Fruit fly (Drosophila melanogaster): ENCODE results near the gene KrT95D.

- TF ChIP-seq D1 (tag; optimal IDR thresholded peaks at IDR 0.05) = no peak
- no peak for TF ChIP-seq CG8301 (tag; optimal IDR thresholded peaks at IDR 0.05)
- 0 out of 2 replicates have a peak, but pooled peaks have one; percentile 45 for TF ChIP-seq CG12605 (GFP tag; IDR thresholded peaks at IDR 0.05)
- TF ChIP-seq Pif1B (GFP tag; optimal IDR thresholded peaks at IDR 0.05) = no peak
- TF ChIP-seq CG13204 (GFP tag; optimal IDR thresholded peaks at IDR 0.05) = no peak
- TF ChIP-seq CG10348 (GFP tag; IDR thresholded peaks at IDR 0.05) = no peak
- TF ChIP-seq gl (tag; optimal IDR thresholded peaks at IDR 0.05) = no peak
- no peak for TF ChIP-seq CG34367 (tag; optimal IDR thresholded peaks at IDR 0.05)
- TF ChIP-seq Pif1A (GFP tag; optimal IDR thresholded peaks at IDR 0.05) = no peak
- no peak for TF ChIP-seq Snoo (tag; optimal IDR thresholded peaks at IDR 0.05)
Measured at dm6 chr3R:24015939-24016913, 15.4 kb downstream of the KrT95D start.

Measured in whole organism, pupa.